Fruit fly (Drosophila melanogaster) whole organism, embryonic: Measurements from ENCODE around the gene aralar1.

ENCODE experiments used
- Blimp-1 ChIP-seq: fragments of 200-800 bp; sonication (Bioruptor generic); optimal IDR thresholded peaks from 3 replicates; lab custom pipeline; 2018; ENCODE audit warnings: missing biosample characterization, missing genetic modification characterization, mild to moderate bottlenecking, moderate library complexity, missing genetic modification reagents
- CG10209 ChIP-seq: fragments of 200-800 bp; sonication (Bioruptor generic); optimal IDR thresholded peaks from 3 replicates; lab custom pipeline; 2017; ENCODE audit warnings: missing biosample characterization, mild to moderate bottlenecking, missing genetic modification characterization, missing genetic modification reagents
- CG11456 ChIP-seq: fragments of 200-800 bp; sonication (Bioruptor generic); IDR thresholded peaks from 3 replicates; pipeline ENCODE4 v1.3.6; 2022; ENCODE audit warnings: missing biosample characterization, missing genetic modification characterization
- CG11504 ChIP-seq: fragments of 200-800 bp; sonication (Bioruptor generic); optimal IDR thresholded peaks from 3 replicates; lab custom pipeline; 2019; ENCODE audit warnings: missing biosample characterization, mild to moderate bottlenecking, missing genetic modification characterization, moderate library complexity
- CG13287 ChIP-seq: fragments of 200-800 bp; sonication (Bioruptor generic); IDR thresholded peaks from 2 replicates; pipeline ENCODE4 v1.3.6; 2022; ENCODE audit warnings: missing biosample characterization, missing genetic modification characterization; ENCODE audit not compliant: partially characterized antibody
- CG13775 ChIP-seq: fragments of 200-800 bp; sonication (Bioruptor generic); optimal IDR thresholded peaks from 3 replicates; lab custom pipeline; 2017; ENCODE audit warnings: missing biosample characterization, mild to moderate bottlenecking, missing genetic modification characterization
- CG17802 ChIP-seq: fragments of 200-800 bp; sonication (Bioruptor generic); optimal IDR thresholded peaks from 2 replicates; lab custom pipeline; 2018; ENCODE audit warnings: missing biosample characterization, mild to moderate bottlenecking, missing genetic modification characterization, moderate library complexity
- CG1792 ChIP-seq: fragments of 200-800 bp; sonication (Bioruptor generic); optimal IDR thresholded peaks from 2 replicates; lab custom pipeline; 2016; ENCODE audit warnings: missing biosample characterization, missing genetic modification characterization
- CG2889 ChIP-seq: fragments of 200-800 bp; sonication (Bioruptor generic); IDR thresholded peaks from 3 replicates; pipeline ENCODE4 v1.3.6; 2022; ENCODE audit warnings: missing biosample characterization, missing genetic modification characterization
- CG30431 ChIP-seq: fragments of 200-800 bp; sonication (Bioruptor generic); optimal IDR thresholded peaks from 2 replicates; lab custom pipeline; 2017; ENCODE audit warnings: missing biosample characterization, missing genetic modification characterization
- CG4404 ChIP-seq: fragments of 200-800 bp; sonication (Bioruptor generic); IDR thresholded peaks from 2 replicates; pipeline ENCODE4 v1.3.6; 2022; ENCODE audit warnings: missing biosample characterization, missing genetic modification characterization
- CG5180 ChIP-seq: fragments of 200-800 bp; sonication (Bioruptor generic); optimal IDR thresholded peaks from 3 replicates; lab custom pipeline; 2017; ENCODE audit warnings: missing biosample characterization, missing genetic modification characterization, mild to moderate bottlenecking, moderate library complexity, missing genetic modification reagents
- CG8359 ChIP-seq: fragments of 200-800 bp; sonication (Bioruptor generic); optimal IDR thresholded peaks from 2 replicates; lab custom pipeline; 2017; ENCODE audit warnings: missing biosample characterization, mild to moderate bottlenecking, missing genetic modification characterization, borderline replicate concordance
- CG8478 ChIP-seq: fragments of >200 bp; optimal IDR thresholded peaks from 2 replicates; lab custom pipeline; 2018
- CTCF ChIP-seq: fragments of 200-800 bp; sonication (Bioruptor generic); optimal IDR thresholded peaks from 2 replicates; lab custom pipeline; 2017; ENCODE audit warnings: missing biosample characterization, mild to moderate bottlenecking, missing genetic modification characterization, moderate library complexity
- D ChIP-seq, 2 experiments: fragments of 200-800 bp in 1 of 2; fragments of >200 bp in 1 of 2; sonication (Bioruptor generic) in 1 of 2; optimal IDR thresholded peaks; 2 replicates in 1 of 2; 3 replicates in 1 of 2; lab custom pipeline; 2017; ENCODE audit warnings: mild to moderate bottlenecking in 1 of 2, missing biosample characterization in 1 of 2, missing genetic modification characterization in 1 of 2, missing genetic modification reagents in 1 of 2
- Dfd ChIP-seq, 2 experiments: fragments of >200 bp; optimal IDR thresholded peaks; 2 replicates each; lab custom pipeline; 2017; ENCODE audit warnings: missing biosample characterization in 2 of 2, missing genetic modification characterization in 2 of 2
- Dip3 ChIP-seq: fragments of 200-800 bp; sonication (Bioruptor generic); optimal IDR thresholded peaks from 3 replicates; lab custom pipeline; 2016; ENCODE audit warnings: missing biosample characterization, missing genetic modification characterization
- Dp ChIP-seq: fragments of 200-800 bp; sonication (Bioruptor generic); optimal IDR thresholded peaks from 2 replicates; lab custom pipeline; 2018; ENCODE audit warnings: missing biosample characterization, mild to moderate bottlenecking, missing genetic modification characterization, moderate library complexity
- E2f2 ChIP-seq: fragments of 200-800 bp; sonication (Bioruptor generic); IDR thresholded peaks from 2 replicates; pipeline ENCODE4 v1.3.6; 2022; ENCODE audit warnings: missing biosample characterization, missing genetic modification characterization
- Ets97D ChIP-seq: fragments of 200-800 bp; sonication (Bioruptor generic); optimal IDR thresholded peaks from 3 replicates; lab custom pipeline; 2016; ENCODE audit warnings: missing biosample characterization, missing genetic modification characterization
- HLH4C ChIP-seq: fragments of 200-800 bp; sonication (Bioruptor generic); IDR thresholded peaks from 3 replicates; pipeline ENCODE4 v1.3.6; 2022; ENCODE audit warnings: missing biosample characterization, missing genetic modification characterization; ENCODE audit not compliant: partially characterized antibody
- HLH54F ChIP-seq: fragments of 200-800 bp; sonication (Bioruptor generic); optimal IDR thresholded peaks from 3 replicates; lab custom pipeline; 2016; ENCODE audit warnings: missing biosample characterization, missing genetic modification characterization
- HmgD ChIP-seq: fragments of 200-800 bp; sonication (Bioruptor generic); optimal IDR thresholded peaks from 3 replicates; lab custom pipeline; 2016; ENCODE audit warnings: missing biosample characterization, missing genetic modification characterization
- Hr3 ChIP-seq: fragments of 200-800 bp; sonication (Bioruptor generic); optimal IDR thresholded peaks from 3 replicates; lab custom pipeline; 2016; ENCODE audit warnings: missing biosample characterization, missing genetic modification characterization
- Med ChIP-seq: fragments of 200-800 bp; sonication (Bioruptor generic); peaks from one replicate; lab custom pipeline; 2016; ENCODE audit warnings: missing biosample characterization, missing genetic modification characterization, mild to moderate bottlenecking, inconsistent platforms, moderate library complexity
- Myb ChIP-seq: fragments of 200-800 bp; sonication (Bioruptor generic); optimal IDR thresholded peaks from 2 replicates; lab custom pipeline; 2016; ENCODE audit warnings: missing biosample characterization, missing genetic modification characterization
- Tbp ChIP-seq: fragments of >200 bp; optimal IDR thresholded peaks from 2 replicates; lab custom pipeline; 2018; ENCODE audit warnings: missing biosample characterization, missing genetic modification characterization
- abd-A ChIP-seq: fragments of 200-800 bp; sonication (Bioruptor generic); optimal IDR thresholded peaks from 3 replicates; lab custom pipeline; 2019; ENCODE audit warnings: missing biosample characterization, mild to moderate bottlenecking, missing genetic modification characterization, moderate library complexity
- ase ChIP-seq: fragments of 200-800 bp; sonication (Bioruptor generic); IDR thresholded peaks from 3 replicates; pipeline ENCODE4 v1.3.6; 2022; ENCODE audit warnings: missing biosample characterization, missing genetic modification characterization
- chinmo ChIP-seq: fragments of 200-800 bp; sonication (Bioruptor generic); IDR thresholded peaks from 4 replicates; pipeline ENCODE4 v1.3.6; 2022; ENCODE audit warnings: missing biosample characterization, missing genetic modification characterization; ENCODE audit not compliant: partially characterized antibody
- grau ChIP-seq: fragments of 200-800 bp; optimal IDR thresholded peaks from 3 replicates; lab custom pipeline; 2019; ENCODE audit warnings: missing biosample characterization, mild to moderate bottlenecking, missing genetic modification characterization, moderate library complexity
- hkb ChIP-seq, 2 experiments: fragments of 200-800 bp in 1 of 2; fragments of >200 bp in 1 of 2; sonication (Bioruptor generic) in 1 of 2; IDR thresholded peaks in 1 of 2; optimal IDR thresholded peaks in 1 of 2; 2 replicates each; pipeline versions ENCODE4 v1.3.6 to Lab custom; 2017 to 2022; ENCODE audit warnings: missing biosample characterization in 1 of 2, missing genetic modification characterization in 1 of 2
- insv ChIP-seq, 2 experiments: fragments of 200-800 bp; sonication (Bioruptor generic); optimal IDR thresholded peaks; 3 replicates each; lab custom pipeline; 2016 to 2018; ENCODE audit warnings: missing biosample characterization in 2 of 2, missing genetic modification characterization in 2 of 2
- lmd ChIP-seq: fragments of 200-800 bp; sonication (Bioruptor generic); IDR thresholded peaks from 2 replicates; pipeline ENCODE4 v1.3.6; 2022; ENCODE audit warnings: missing biosample characterization, missing genetic modification characterization
- odd ChIP-seq: fragments of 200-800 bp; sonication (Bioruptor generic); optimal IDR thresholded peaks from 2 replicates; lab custom pipeline; 2017; ENCODE audit warnings: missing biosample characterization, mild to moderate bottlenecking, missing genetic modification characterization
- onecut ChIP-seq: fragments of 200-800 bp; sonication (Bioruptor generic); IDR thresholded peaks from 2 replicates; pipeline ENCODE4 v1.3.6; 2022; ENCODE audit warnings: missing biosample characterization, missing genetic modification characterization
- pan ChIP-seq, 4 experiments: fragments of >200 bp in 3 of 4; fragments of 200-800 bp in 1 of 4; sonication (Bioruptor generic) in 1 of 4; optimal IDR thresholded peaks in 3 of 4; IDR thresholded peaks in 1 of 4; 2 replicates each; pipeline versions ENCODE4 v1.3.6 to Lab custom; 2017 to 2022; ENCODE audit warnings: missing biosample characterization in 2 of 4, missing genetic modification characterization in 2 of 4, mixed read lengths in 1 of 4
- peb ChIP-seq: fragments of 200-800 bp; sonication (Bioruptor generic); IDR thresholded peaks from 2 replicates; pipeline ENCODE4 v1.3.6; 2022; ENCODE audit warnings: missing biosample characterization, missing genetic modification characterization
- pfk ChIP-seq: fragments of 200-800 bp; sonication (Bioruptor generic); optimal IDR thresholded peaks from 2 replicates; lab custom pipeline; 2018; ENCODE audit warnings: missing biosample characterization, mild to moderate bottlenecking, missing genetic modification characterization, moderate library complexity
- ro ChIP-seq: fragments of 200-800 bp; sonication (Bioruptor generic); IDR thresholded peaks from 2 replicates; pipeline ENCODE4 v1.3.6; 2022; ENCODE audit warnings: missing biosample characterization, missing genetic modification characterization
- sd ChIP-seq: fragments of 200-800 bp; sonication (Bioruptor generic); optimal IDR thresholded peaks from 3 replicates; lab custom pipeline; 2018; ENCODE audit warnings: missing biosample characterization, mild to moderate bottlenecking, missing genetic modification characterization, moderate library complexity
- sens ChIP-seq: fragments of 200-800 bp; sonication (Bioruptor generic); peaks from one replicate; lab custom pipeline; 2016; ENCODE audit warnings: missing biosample characterization, missing genetic modification characterization
- seq ChIP-seq: fragments of 200-800 bp; sonication (Bioruptor generic); IDR thresholded peaks from 2 replicates; pipeline ENCODE4 v1.3.6; 2022; ENCODE audit warnings: missing biosample characterization, missing genetic modification characterization
- so ChIP-seq: fragments of 200-800 bp; sonication (Bioruptor generic); IDR thresholded peaks from 3 replicates; pipeline ENCODE4 v1.3.6; 2022; ENCODE audit warnings: missing biosample characterization, missing genetic modification characterization

aralar1 gene

dm6 chr3R:30455817-30456544 lies at the start of gene aralar1:
aralar1 (minus strand) TSS chr3R:30455867.
- TF ChIP-seq CG8359 (GFP tag; lab: Kevin White, UChicago): no peak
- TF ChIP-seq Dip3 (GFP tag; lab: Kevin White, UChicago): no peak
- peak in 1 of 2 experiments; percentile 26 for TF ChIP-seq Dfd (GFP tag; optimal IDR thresholded peaks at IDR 0.05; lab: Kevin White, UChicago)
- peak; percentile 88 for TF ChIP-seq CTCF (GFP tag; lab: Kevin White, UChicago)
- TF ChIP-seq CG8478: peak; percentile 24
- TF ChIP-seq CG17802: peak; percentile 55
- peak; percentile 40; the same call in 1 of the 2 replicates for TF ChIP-seq E2f2 (GFP tag; lab: Robert Waterston, UW)
- TF ChIP-seq HLH4C (GFP tag; lab: Robert Waterston, UW): 0 out of 3 replicates have a peak, but pooled peaks have one; percentile 20
- peak; percentile 25 for TF ChIP-seq Dp (GFP tag; lab: Kevin White, UChicago)
- TF ChIP-seq onecut: peak; percentile 41

DNA sequence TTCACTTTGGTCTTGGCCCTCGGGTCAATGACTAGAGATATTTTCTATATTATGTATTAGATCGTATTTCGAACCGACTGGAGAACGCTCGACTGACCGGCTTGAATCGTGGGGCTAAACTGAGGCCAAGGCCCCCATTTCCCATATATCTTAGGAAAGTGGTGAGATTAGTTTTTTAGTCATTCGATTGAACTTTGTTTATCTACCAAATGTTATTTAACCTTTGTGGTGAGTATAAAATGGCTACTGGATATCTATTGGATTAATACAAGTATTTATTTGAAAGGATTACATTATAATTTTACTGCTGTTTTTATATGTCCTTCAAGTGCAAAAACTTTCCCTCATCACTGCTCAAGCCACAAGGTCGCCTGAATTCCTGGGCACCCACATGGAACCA lies 47.7 kb upstream of the aralar1 start, which contains the start of gene CG31371:
CG31371 (minus strand) TSS at position 101 of the 400 bp plus-strand sequence.
- TF ChIP-seq sens (GFP tag; lab: Kevin White, UChicago) (peak; percentile 48), ro (GFP tag; lab: Robert Waterston, UW) (no peak)

- TF ChIP-seq sd (tag; lab: Kevin White, UChicago) (no peak), lmd (GFP tag; lab: Robert Waterston, UW) (peak; percentile 43; the same call in 1 of the 2 replicates), CG11456 (GFP tag; lab: Robert Waterston, UW) (peak; percentile 28; the same call in 1 of the 3 replicates), so (GFP tag; lab: Robert Waterston, UW) (no peak), pan (optimal IDR thresholded peaks at IDR 0.05; lab: Kevin White, UChicago) (no peak), pan (GFP tag; optimal IDR thresholded peaks at IDR 0.05 in 1 of 2, IDR thresholded peaks at IDR 0.05 in 1 of 2) (peak in 1 of 2 experiments; percentile 29), Med (GFP tag; lab: Kevin White, UChicago) (no peak), insv (GFP tag; optimal IDR thresholded peaks at IDR 0.05; lab: Kevin White, UChicago) (no peak), CTCF (GFP tag; lab: Kevin White, UChicago) (no peak), CG13775 (GFP tag; lab: Kevin White, UChicago) (no peak), CG1792 (GFP tag; lab: Kevin White, UChicago) (no peak), grau (tag; lab: Kevin White, UChicago) (no peak), seq (no peak), CG5180 (GFP tag; lab: Kevin White, UChicago) (no peak), HmgD (no peak), CG13287 (no peak), peb (GFP tag; lab: Robert Waterston, UW) (no peak), Ets97D (no peak), D (optimal IDR thresholded peaks at IDR 0.05; lab: Kevin White, UChicago) (no peak), D (GFP tag; optimal IDR thresholded peaks at IDR 0.05; lab: Kevin White, UChicago) (no peak), hkb (optimal IDR thresholded peaks at IDR 0.05; lab: Kevin White, UChicago) (no peak), hkb (GFP tag; IDR thresholded peaks at IDR 0.05; lab: Robert Waterston, UW) (no peak), Tbp (no peak), Blimp-1 (GFP tag; lab: Kevin White, UChicago) (peak; percentile 49), pfk (no peak), HLH54F (no peak), Myb (GFP tag; lab: Kevin White, UChicago) (peak; percentile 1), CG10209 (GFP tag; lab: Kevin White, UChicago) (peak; percentile 28), CG11504 (tag; lab: Kevin White, UChicago) (no peak), abd-A (tag; lab: Kevin White, UChicago) (no peak), odd (GFP tag; lab: Kevin White, UChicago) (no peak), CG2889 (GFP tag; lab: Robert Waterston, UW) (no peak), CG30431 (GFP tag; lab: Kevin White, UChicago) (peak; percentile 41), chinmo (GFP tag; lab: Robert Waterston, UW) (no peak), CG4404 (GFP tag; lab: Robert Waterston, UW) (peak; percentile 53; the same call in 1 of the 2 replicates), ase (GFP tag; lab: Robert Waterston, UW) (no peak), Hr3 (GFP tag; lab: Kevin White, UChicago) (no peak)
These were observed 45.5 kb upstream of the aralar1 start for dm6 chr3R:30501174-30501573.
